Worm (Caenorhabditis elegans) whole organism, L2 larva: ENCODE data around the gene R02D5.7.
A peak's percentile ranks its signal among the peaks of the same experiment; 100 is the strongest.

ENCODE experiments used
- C34F6.9 ChIP-seq: fragments of 150-350 bp; optimal IDR thresholded peaks from 2 replicates; lab custom pipeline; 2014; ENCODE audit warnings: missing biosample characterization, missing genetic modification characterization
- F13H6.1 ChIP-seq: sonication (generic microtip); optimal IDR thresholded peaks from 2 replicates; lab custom pipeline; 2016; ENCODE audit warnings: missing genetic modification characterization, missing compliant biosample characterization
- R02D3.7 ChIP-seq: fragments of 150-350 bp; optimal IDR thresholded peaks from 2 replicates; lab custom pipeline; 2014; ENCODE audit warnings: missing biosample characterization, missing genetic modification characterization
- ZK546.5 ChIP-seq: sonication (generic microtip); optimal IDR thresholded peaks from 2 replicates; lab custom pipeline; 2017; ENCODE audit warnings: missing biosample characterization, missing genetic modification characterization
- aly-2 ChIP-seq: fragments of 150-350 bp; optimal IDR thresholded peaks from 2 replicates; lab custom pipeline; 2014; ENCODE audit warnings: missing biosample characterization, missing genetic modification characterization
- blmp-1 ChIP-seq: sonication (generic microtip); optimal IDR thresholded peaks from 2 replicates; lab custom pipeline; 2017; ENCODE audit warnings: missing genetic modification characterization, mild to moderate bottlenecking, missing compliant biosample characterization, antibody characterized with exemption, moderate library complexity; ENCODE audit not compliant: insufficient read depth
- ceh-16 ChIP-seq: fragments of 150-350 bp; optimal IDR thresholded peaks from 2 replicates; lab custom pipeline; 2014; ENCODE audit warnings: missing biosample characterization, missing genetic modification characterization
- ceh-82 ChIP-seq: fragments of 150-350 bp; optimal IDR thresholded peaks from 2 replicates; lab custom pipeline; 2014; ENCODE audit warnings: missing biosample characterization, missing genetic modification characterization
- crh-2 ChIP-seq: sonication (generic microtip); optimal IDR thresholded peaks from 2 replicates; lab custom pipeline; 2017; ENCODE audit warnings: missing biosample characterization, missing genetic modification characterization
- egl-27 ChIP-seq: sonication (generic microtip); optimal IDR thresholded peaks from 3 replicates; lab custom pipeline; 2017; ENCODE audit warnings: missing biosample characterization, missing genetic modification reagents, missing genetic modification characterization
- elt-1 ChIP-seq: fragments of 150-350 bp; optimal IDR thresholded peaks from 2 replicates; lab custom pipeline; 2014; ENCODE audit warnings: missing biosample characterization, missing genetic modification characterization
- fos-1 ChIP-seq: fragments of 150-350 bp; optimal IDR thresholded peaks from 2 replicates; lab custom pipeline; 2014; ENCODE audit warnings: missing biosample characterization, missing genetic modification characterization
- gmeb-1 ChIP-seq: fragments of 150-350 bp; optimal IDR thresholded peaks from 2 replicates; lab custom pipeline; 2014; ENCODE audit warnings: missing biosample characterization, missing genetic modification characterization
- lin-11 ChIP-seq: fragments of 150-350 bp; sonication (generic microtip); optimal IDR thresholded peaks from 2 replicates; lab custom pipeline; 2014; ENCODE audit warnings: missing biosample characterization, missing genetic modification characterization, inconsistent platforms, mixed read lengths
- lin-13 ChIP-seq: fragments of 150-350 bp; optimal IDR thresholded peaks from 2 replicates; lab custom pipeline; 2014; ENCODE audit warnings: missing biosample characterization, missing genetic modification reagents, missing genetic modification characterization
- lsy-2 ChIP-seq, 2 experiments: fragments of 150-350 bp in 1 of 2; sonication (generic microtip) in 1 of 2; optimal IDR thresholded peaks; 2 replicates each; lab custom pipeline; 2014 to 2017; ENCODE audit warnings: missing biosample characterization in 2 of 2, missing genetic modification characterization in 2 of 2
- mbf-1 ChIP-seq: sonication (generic microtip); optimal IDR thresholded peaks from 2 replicates; lab custom pipeline; 2017; ENCODE audit warnings: missing biosample characterization, missing genetic modification characterization
- mdl-1 ChIP-seq, 2 experiments: fragments of 150-350 bp in 1 of 2; sonication (generic microtip) in 1 of 2; optimal IDR thresholded peaks; 2 replicates each; lab custom pipeline; 2017; ENCODE audit warnings: missing biosample characterization in 2 of 2, missing genetic modification characterization in 2 of 2
- nhr-11 ChIP-seq: fragments of 150-350 bp; optimal IDR thresholded peaks from 2 replicates; lab custom pipeline; 2014; ENCODE audit warnings: missing biosample characterization, missing genetic modification characterization
- nhr-129 ChIP-seq: fragments of 150-350 bp; optimal IDR thresholded peaks from 2 replicates; lab custom pipeline; 2014; ENCODE audit warnings: missing biosample characterization, missing genetic modification characterization
- nhr-21 ChIP-seq: fragments of 150-350 bp; optimal IDR thresholded peaks from 2 replicates; lab custom pipeline; 2014; ENCODE audit warnings: missing biosample characterization, missing genetic modification characterization
- nhr-25 ChIP-seq: fragments of 150-350 bp; sonication (generic microtip); optimal IDR thresholded peaks from 3 replicates; lab custom pipeline; 2014; ENCODE audit warnings: missing biosample characterization, missing genetic modification characterization
- nhr-6 ChIP-seq: fragments of 150-350 bp; optimal IDR thresholded peaks from 2 replicates; lab custom pipeline; 2014; ENCODE audit warnings: missing biosample characterization, missing genetic modification characterization
- nhr-77 ChIP-seq: fragments of 150-350 bp; optimal IDR thresholded peaks from 2 replicates; lab custom pipeline; 2014; ENCODE audit warnings: missing biosample characterization, missing genetic modification characterization
- sem-4 ChIP-seq: fragments of 150-350 bp; optimal IDR thresholded peaks from 2 replicates; lab custom pipeline; 2014; ENCODE audit warnings: missing biosample characterization, missing genetic modification reagents, missing genetic modification characterization
- sma-3 ChIP-seq: sonication (generic microtip); optimal IDR thresholded peaks from 2 replicates; lab custom pipeline; 2016; ENCODE audit warnings: missing genetic modification reagents, missing genetic modification characterization, missing compliant biosample characterization
- sma-9 ChIP-seq, 2 experiments: fragments of 150-350 bp in 1 of 2; sonication (generic microtip) in 1 of 2; optimal IDR thresholded peaks; 2 replicates each; lab custom pipeline; 2014 to 2016; ENCODE audit warnings: missing genetic modification characterization in 2 of 2, mild to moderate bottlenecking in 1 of 2, missing biosample characterization in 1 of 2, missing compliant biosample characterization in 1 of 2, missing genetic modification reagents in 1 of 2, moderate library complexity in 1 of 2
- snpc-4 ChIP-seq: fragments of 150-350 bp; optimal IDR thresholded peaks from 2 replicates; lab custom pipeline; 2014; ENCODE audit warnings: missing biosample characterization, missing genetic modification characterization
- unc-39 ChIP-seq: fragments of 150-350 bp; optimal IDR thresholded peaks from 2 replicates; lab custom pipeline; 2014; ENCODE audit warnings: missing biosample characterization, missing genetic modification characterization
- unc-55 ChIP-seq: fragments of 150-350 bp; sonication (generic microtip); optimal IDR thresholded peaks from 3 replicates; lab custom pipeline; 2014; ENCODE audit warnings: missing biosample characterization, missing genetic modification reagents, missing genetic modification characterization
- unc-62 ChIP-seq: fragments of 150-350 bp; optimal IDR thresholded peaks from 2 replicates; lab custom pipeline; 2014; ENCODE audit warnings: missing biosample characterization, missing genetic modification reagents, missing genetic modification characterization
- zag-1 ChIP-seq: fragments of 150-350 bp; optimal IDR thresholded peaks from 2 replicates; lab custom pipeline; 2014; ENCODE audit warnings: missing biosample characterization, missing genetic modification characterization
- ztf-11 ChIP-seq: sonication (generic microtip); optimal IDR thresholded peaks from 2 replicates; lab custom pipeline; 2017; ENCODE audit warnings: missing biosample characterization, missing genetic modification characterization
- ztf-4 ChIP-seq: fragments of 150-350 bp; optimal IDR thresholded peaks from 2 replicates; lab custom pipeline; 2014; ENCODE audit warnings: missing biosample characterization, missing genetic modification characterization

Gene R02D5.7

DNA sequence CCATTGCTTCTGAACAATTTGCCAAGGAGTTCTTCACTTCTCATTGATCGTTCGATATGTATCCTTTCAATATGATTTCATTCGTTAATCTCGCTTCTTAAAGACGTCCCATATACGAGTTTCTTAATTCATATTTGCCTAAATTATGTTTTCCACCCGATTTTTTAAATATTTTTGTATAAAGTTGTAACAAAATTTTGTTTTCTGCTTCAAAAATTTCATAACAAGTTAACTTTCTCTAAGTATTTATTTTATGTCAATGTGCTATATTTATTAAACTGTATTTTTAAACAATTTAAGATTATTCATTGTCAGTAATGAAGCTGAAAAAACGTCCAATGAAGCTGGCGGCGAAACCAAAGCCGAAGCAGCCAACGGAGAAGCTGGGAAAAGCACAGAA lies 31.9 kb downstream of the R02D5.7 start, which contains the start of gene F23B12.7:
F23B12.7 (plus strand) TSS at position 301 of the 400 bp plus-strand sequence.
- TF ChIP-seq mdl-1 (tag; optimal IDR thresholded peaks at IDR 0.05; lab: Kevin White, UChicago) = no peak
- no peak for TF ChIP-seq lin-11 (tag; lab: Kevin White, UChicago)
- no peak for TF ChIP-seq sma-9 (GFP tag; optimal IDR thresholded peaks at IDR 0.05; lab: Kevin White, UChicago)
- TF ChIP-seq sma-9 (tag; optimal IDR thresholded peaks at IDR 0.05; lab: Kevin White, UChicago) = no peak
- TF ChIP-seq nhr-129 (tag; lab: Kevin White, UChicago) = no peak
- TF ChIP-seq zag-1 (tag; lab: Kevin White, UChicago) = no peak
- TF ChIP-seq sma-3 (GFP tag; lab: Kevin White, UChicago) = no peak

DNA sequence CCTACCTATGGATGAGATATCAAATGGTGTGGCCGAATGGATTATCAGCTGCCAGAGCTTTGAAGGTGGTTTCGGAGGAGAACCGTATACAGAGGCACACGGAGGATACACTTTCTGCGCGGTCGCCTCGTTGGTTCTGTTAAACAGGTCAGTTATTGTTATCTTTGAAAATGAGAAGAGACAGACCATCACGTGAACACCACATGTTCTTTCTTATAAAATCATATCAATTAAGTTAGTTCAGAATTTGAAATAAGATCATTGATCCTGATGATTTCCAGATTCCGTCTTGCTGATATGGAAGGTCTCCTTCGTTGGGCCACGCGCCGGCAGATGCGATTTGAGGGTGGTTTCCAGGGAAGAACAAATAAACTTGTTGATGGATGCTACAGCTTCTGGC lies 32.6 kb downstream of the R02D5.7 start:
- TF ChIP-seq lsy-2 (tag; optimal IDR thresholded peaks at IDR 0.05; lab: Kevin White, UChicago) = no peak
- peak; percentile 35 for TF ChIP-seq nhr-21 (tag; lab: Kevin White, UChicago)

DNA sequence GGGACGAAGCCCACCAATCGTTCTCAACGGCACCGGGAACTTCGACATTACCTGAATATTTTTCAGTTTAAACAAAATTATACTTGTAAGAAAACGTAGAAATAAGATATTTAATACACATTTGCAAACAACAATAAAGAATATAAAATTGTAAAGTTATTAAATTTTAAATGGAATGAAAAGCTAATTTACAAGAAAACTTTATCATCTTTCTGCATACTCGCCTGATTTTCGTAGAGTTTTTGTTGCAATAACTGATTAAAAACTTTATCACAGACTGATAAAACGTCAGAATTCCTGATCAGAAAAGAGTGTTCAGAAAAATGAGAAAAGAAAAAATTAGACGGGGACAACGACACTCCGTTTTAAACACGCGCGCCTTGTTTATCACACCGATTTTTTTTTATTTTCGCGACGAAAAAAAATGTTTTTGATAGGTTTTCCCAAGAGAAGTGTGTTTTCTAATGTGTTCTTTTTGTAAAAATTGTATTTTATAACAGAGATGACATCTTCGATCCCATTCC lies 34.0 kb downstream of the R02D5.7 start, which contains the start of the genes dlat-1 and fntb-1:
dlat-1 (minus strand) TSS at position 51 of the 524 bp plus-strand sequence.
fntb-1 (plus strand) TSS at position 412 of the 524 bp plus-strand sequence.
- TF ChIP-seq unc-55 = peak; percentile 9
- TF ChIP-seq gmeb-1 (tag; lab: Kevin White, UChicago) = peak; percentile 10
- no peak for TF ChIP-seq ceh-16 (tag; lab: Kevin White, UChicago)
- peak; percentile 8 for TF ChIP-seq crh-2 (tag; lab: Kevin White, UChicago)
- TF ChIP-seq F13H6.1 = no peak
- TF ChIP-seq R02D3.7 (tag; lab: Kevin White, UChicago) = no peak
- no peak for TF ChIP-seq nhr-6 (tag; lab: Kevin White, UChicago)
- peak; percentile 80 for TF ChIP-seq fos-1 (tag; lab: Kevin White, UChicago)
- no peak for TF ChIP-seq lsy-2 (tag; optimal IDR thresholded peaks at IDR 0.05; lab: Kevin White, UChicago)

DNA sequence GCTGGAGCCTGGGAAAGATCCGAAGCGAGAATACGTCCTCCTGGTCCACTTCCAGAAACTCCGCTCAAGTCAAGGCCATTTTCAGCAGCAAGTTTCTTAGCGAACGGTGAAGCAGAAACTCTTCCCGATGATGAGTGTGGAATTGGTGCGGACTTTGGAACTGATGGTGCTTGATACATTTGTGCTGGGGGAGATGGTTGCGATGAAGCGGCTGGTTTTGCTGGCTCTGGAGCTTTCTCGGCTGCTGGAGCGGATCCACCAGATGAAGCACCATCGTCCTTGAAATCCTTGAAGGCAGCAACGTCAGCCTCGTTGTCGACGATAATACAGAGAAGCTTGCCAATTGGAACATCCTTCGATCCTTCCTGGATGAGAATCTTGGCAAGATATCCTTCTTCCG lies 34.8 kb downstream of the R02D5.7 start:
- TF ChIP-seq blmp-1 (tag; lab: Kevin White, UChicago) (no peak), C34F6.9 (tag; lab: Kevin White, UChicago) (no peak), elt-1 (tag; lab: Kevin White, UChicago) (no peak), fos-1 (tag; lab: Kevin White, UChicago) (no peak), aly-2 (no peak), snpc-4 (tag; lab: Kevin White, UChicago) (no peak)

DNA sequence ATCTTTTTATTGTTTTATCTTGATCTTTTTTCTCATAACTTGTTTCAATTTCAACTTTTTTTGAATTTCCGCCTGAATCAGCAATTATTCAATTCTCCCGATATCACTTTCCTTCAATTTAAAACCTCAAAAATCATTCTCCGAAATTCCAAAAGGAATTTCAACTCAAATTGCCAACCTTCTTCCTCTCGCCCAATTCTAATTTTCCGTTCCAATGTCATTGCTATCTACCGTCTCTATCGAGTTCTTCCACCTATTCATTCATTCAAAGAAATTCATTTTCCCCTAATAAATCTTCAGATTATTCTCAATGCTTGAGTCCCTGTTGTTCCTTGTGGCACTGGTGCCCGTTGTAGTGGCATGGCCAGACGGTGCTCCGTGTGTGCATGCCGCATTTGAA lies 40.5 kb downstream of the R02D5.7 start, which contains the start of gene F23B12.4:
F23B12.4 (plus strand) TSS at position 301 of the 400 bp plus-strand sequence.
- TF ChIP-seq crh-2 (tag; lab: Kevin White, UChicago) (no peak), unc-39 (tag; lab: Kevin White, UChicago) (no peak), nhr-21 (tag; lab: Kevin White, UChicago) (no peak), unc-55 (no peak), sem-4 (tag; lab: Kevin White, UChicago) (no peak), egl-27 (tag; lab: Kevin White, UChicago) (no peak), C34F6.9 (tag; lab: Kevin White, UChicago) (no peak), unc-62 (GFP tag; lab: Kevin White, UChicago) (no peak), snpc-4 (tag; lab: Kevin White, UChicago) (no peak), ZK546.5 (tag; lab: Kevin White, UChicago) (no peak), sma-9 (GFP tag; optimal IDR thresholded peaks at IDR 0.05; lab: Kevin White, UChicago) (no peak), sma-9 (tag; optimal IDR thresholded peaks at IDR 0.05; lab: Kevin White, UChicago) (no peak), R02D3.7 (tag; lab: Kevin White, UChicago) (no peak), mbf-1 (tag; lab: Kevin White, UChicago) (no peak)

DNA sequence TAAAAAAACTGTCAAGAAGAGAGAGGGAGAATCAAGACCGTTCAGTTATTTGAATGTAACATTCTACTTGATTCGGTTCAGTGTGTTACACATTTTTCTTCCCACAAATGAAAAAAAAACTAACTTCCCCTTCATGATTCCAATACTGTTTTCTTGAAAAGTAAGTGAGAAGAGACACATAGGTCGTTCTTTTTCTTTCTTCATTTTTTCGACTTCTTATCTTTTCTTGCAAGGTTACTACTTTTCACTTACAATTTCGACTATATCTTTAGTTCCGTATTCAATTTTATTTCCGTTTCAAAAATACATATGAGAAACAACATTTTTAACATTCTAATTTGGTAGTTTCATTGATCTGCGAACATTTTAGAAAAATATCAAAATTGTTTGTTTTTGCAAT lies 42.1 kb downstream of the R02D5.7 start:
- no peak for TF ChIP-seq mdl-1 (tag; optimal IDR thresholded peaks at IDR 0.05; lab: Kevin White, UChicago)
- TF ChIP-seq nhr-25 (tag; lab: Kevin White, UChicago) = no peak
- TF ChIP-seq ceh-82 (tag; lab: Kevin White, UChicago) = no peak
- TF ChIP-seq ztf-4 (tag; lab: Kevin White, UChicago) = no peak
- TF ChIP-seq lin-13 = no peak
- no peak for TF ChIP-seq crh-2 (tag; lab: Kevin White, UChicago)
- TF ChIP-seq nhr-11 (tag; lab: Kevin White, UChicago) = no peak
- no peak for TF ChIP-seq nhr-77 (tag; lab: Kevin White, UChicago)
- no peak for TF ChIP-seq ztf-11 (tag; lab: Kevin White, UChicago)
- TF ChIP-seq blmp-1 (tag; lab: Kevin White, UChicago) = no peak
- no peak for TF ChIP-seq egl-27 (tag; lab: Kevin White, UChicago)
- TF ChIP-seq lin-11 (tag; lab: Kevin White, UChicago) = no peak
- no peak for TF ChIP-seq unc-39 (tag; lab: Kevin White, UChicago)
